Fruit fly (Drosophila melanogaster) whole organism, embryonic: ENCODE measurements around the gene mnd.

Source experiments
- B-H2 ChIP-seq: fragments of 200-800 bp; sonication (Bioruptor generic); optimal IDR thresholded peaks from 2 replicates; lab custom pipeline; 2018; ENCODE audit warnings: missing biosample characterization, mild to moderate bottlenecking, missing genetic modification characterization
- BEAF-32 ChIP-seq: fragments of 200-800 bp; sonication (Bioruptor generic); optimal IDR thresholded peaks from 3 replicates; lab custom pipeline; 2017; ENCODE audit warnings: missing biosample characterization, missing genetic modification characterization, mild to moderate bottlenecking, moderate library complexity, missing genetic modification reagents
- CG10366 ChIP-seq: fragments of 200-800 bp; sonication (Bioruptor generic); IDR thresholded peaks from 2 replicates; pipeline ENCODE4 v1.3.6; 2022; ENCODE audit warnings: missing biosample characterization, missing genetic modification characterization
- CG10543 ChIP-seq: fragments of 200-800 bp; sonication (Bioruptor generic); optimal IDR thresholded peaks from 3 replicates; lab custom pipeline; 2017; ENCODE audit warnings: missing biosample characterization, mild to moderate bottlenecking, missing genetic modification characterization, moderate library complexity
- CG11695 ChIP-seq: fragments of 200-800 bp; sonication (Bioruptor generic); IDR thresholded peaks from 3 replicates; pipeline ENCODE4 v1.3.6; 2022; ENCODE audit warnings: missing biosample characterization, missing genetic modification characterization
- CG13775 ChIP-seq: fragments of 200-800 bp; sonication (Bioruptor generic); optimal IDR thresholded peaks from 3 replicates; lab custom pipeline; 2017; ENCODE audit warnings: missing biosample characterization, mild to moderate bottlenecking, missing genetic modification characterization
- CG14710 ChIP-seq: fragments of 200-800 bp; sonication (Bioruptor generic); optimal IDR thresholded peaks from 3 replicates; lab custom pipeline; 2019; ENCODE audit warnings: missing biosample characterization, mild to moderate bottlenecking, missing genetic modification characterization, moderate library complexity
- CG14965 ChIP-seq: fragments of 200-800 bp; sonication (Bioruptor generic); optimal IDR thresholded peaks from 2 replicates; lab custom pipeline; 2016; ENCODE audit warnings: missing biosample characterization, missing genetic modification characterization, borderline replicate concordance
- CG15073 ChIP-seq: fragments of 200-800 bp; sonication (Bioruptor generic); optimal IDR thresholded peaks from 2 replicates; lab custom pipeline; 2016; ENCODE audit warnings: missing biosample characterization, missing genetic modification characterization
- CG1529 ChIP-seq: fragments of 200-800 bp; sonication (Bioruptor generic); optimal IDR thresholded peaks from 3 replicates; lab custom pipeline; 2018; ENCODE audit warnings: missing biosample characterization, missing genetic modification characterization
- CG16813 ChIP-seq: fragments of 200-800 bp; sonication (Bioruptor generic); IDR thresholded peaks from 3 replicates; pipeline ENCODE4 v1.3.6; 2022; ENCODE audit warnings: missing biosample characterization, missing genetic modification characterization; ENCODE audit not compliant: partially characterized antibody
- CG17612 ChIP-seq: fragments of 200-800 bp; sonication (Bioruptor generic); IDR thresholded peaks from 2 replicates; pipeline ENCODE4 v1.3.6; 2022; ENCODE audit warnings: missing biosample characterization, missing genetic modification characterization
- CG18619 ChIP-seq: fragments of 200-800 bp; sonication (Bioruptor generic); optimal IDR thresholded peaks from 3 replicates; lab custom pipeline; 2017; ENCODE audit warnings: missing biosample characterization, mild to moderate bottlenecking, missing genetic modification characterization
- CG2202 ChIP-seq: fragments of 200-800 bp; sonication (Bioruptor generic); optimal IDR thresholded peaks from 2 replicates; lab custom pipeline; 2018; ENCODE audit warnings: missing biosample characterization, mild to moderate bottlenecking, missing genetic modification characterization
- CG2875 ChIP-seq: fragments of 200-800 bp; sonication (Bioruptor generic); optimal IDR thresholded peaks from 2 replicates; lab custom pipeline; 2017; ENCODE audit warnings: missing biosample characterization, mild to moderate bottlenecking, missing genetic modification characterization, missing genetic modification reagents
- CG30403 ChIP-seq: fragments of 200-800 bp; sonication (Bioruptor generic); optimal IDR thresholded peaks from 3 replicates; lab custom pipeline; 2016; ENCODE audit warnings: missing biosample characterization, missing genetic modification characterization
- CG31224 ChIP-seq: fragments of 200-800 bp; sonication (Bioruptor generic); IDR thresholded peaks from 2 replicates; pipeline ENCODE4 v1.3.6; 2022; ENCODE audit warnings: missing biosample characterization, missing genetic modification characterization
- CG32532 ChIP-seq: fragments of 200-800 bp; sonication (Bioruptor generic); IDR thresholded peaks from 2 replicates; pipeline ENCODE4 v1.3.6; 2022; ENCODE audit warnings: missing biosample characterization, missing genetic modification characterization
- CG33213 ChIP-seq: fragments of 200-800 bp; sonication (Bioruptor generic); optimal IDR thresholded peaks from 3 replicates; lab custom pipeline; 2016; ENCODE audit warnings: missing biosample characterization, missing genetic modification characterization
- CG33557 ChIP-seq: fragments of 200-800 bp; sonication (Bioruptor generic); optimal IDR thresholded peaks from 2 replicates; lab custom pipeline; 2019; ENCODE audit warnings: missing biosample characterization, mild to moderate bottlenecking, missing genetic modification characterization, moderate library complexity
- CG34224 ChIP-seq: fragments of 200-800 bp; sonication (Bioruptor generic); IDR thresholded peaks from 3 replicates; pipeline ENCODE4 v1.3.6; 2022; ENCODE audit warnings: missing biosample characterization, missing genetic modification characterization; ENCODE audit not compliant: partially characterized antibody
- CG3847 ChIP-seq: fragments of 200-800 bp; sonication (Bioruptor generic); IDR thresholded peaks from 2 replicates; pipeline ENCODE4 v1.3.6; 2022; ENCODE audit warnings: missing biosample characterization, missing genetic modification characterization
- CG4282 ChIP-seq: fragments of 200-800 bp; sonication (Bioruptor generic); optimal IDR thresholded peaks from 2 replicates; lab custom pipeline; 2016; ENCODE audit warnings: missing biosample characterization, missing genetic modification characterization
- CG5180 ChIP-seq: fragments of 200-800 bp; sonication (Bioruptor generic); optimal IDR thresholded peaks from 3 replicates; lab custom pipeline; 2017; ENCODE audit warnings: missing biosample characterization, missing genetic modification characterization, mild to moderate bottlenecking, moderate library complexity, missing genetic modification reagents
- CG6683 ChIP-seq: fragments of 200-800 bp; sonication (Bioruptor generic); optimal IDR thresholded peaks from 2 replicates; lab custom pipeline; 2017; ENCODE audit warnings: missing biosample characterization, mild to moderate bottlenecking, missing genetic modification characterization, missing genetic modification reagents
- CG7357 ChIP-seq: fragments of 200-800 bp; sonication (Bioruptor generic); IDR thresholded peaks from 3 replicates; pipeline ENCODE4 v1.3.6; 2022; ENCODE audit warnings: missing biosample characterization, missing genetic modification characterization
- CG8290 ChIP-seq, 3 experiments: fragments of 200-800 bp; sonication (Bioruptor generic); optimal IDR thresholded peaks; 2 replicates each; lab custom pipeline; 2016 to 2019; ENCODE audit warnings: missing biosample characterization in 3 of 3, missing genetic modification characterization in 3 of 3, mild to moderate bottlenecking in 2 of 3, moderate library complexity in 1 of 3
- CG9609 ChIP-seq: fragments of 200-800 bp; sonication (Bioruptor generic); optimal IDR thresholded peaks from 3 replicates; lab custom pipeline; 2016; ENCODE audit warnings: missing biosample characterization, missing genetic modification characterization
- CTCF ChIP-seq: fragments of 200-800 bp; sonication (Bioruptor generic); optimal IDR thresholded peaks from 2 replicates; lab custom pipeline; 2017; ENCODE audit warnings: missing biosample characterization, mild to moderate bottlenecking, missing genetic modification characterization, moderate library complexity
- E2f1 ChIP-seq: fragments of 200-800 bp; sonication (Bioruptor generic); IDR thresholded peaks from 2 replicates; pipeline ENCODE4 v1.3.6; 2022; ENCODE audit warnings: missing biosample characterization, missing genetic modification characterization
- H2.0 ChIP-seq: fragments of 200-800 bp; sonication (Bioruptor generic); IDR thresholded peaks from 2 replicates; pipeline ENCODE4 v1.3.6; 2022; ENCODE audit warnings: missing biosample characterization, missing genetic modification characterization
- Hr39 ChIP-seq: fragments of >200 bp; optimal IDR thresholded peaks from 2 replicates; lab custom pipeline; 2017
- Sry-β ChIP-seq: fragments of 200-800 bp; sonication (Bioruptor generic); optimal IDR thresholded peaks from 2 replicates; lab custom pipeline; 2018; ENCODE audit warnings: missing biosample characterization, mild to moderate bottlenecking, missing genetic modification characterization, moderate library complexity
- Sry-δ ChIP-seq: fragments of 200-800 bp; sonication (Bioruptor generic); optimal IDR thresholded peaks from 2 replicates; lab custom pipeline; 2016; ENCODE audit warnings: missing biosample characterization, missing genetic modification characterization
- al ChIP-seq: fragments of 200-800 bp; sonication (Bioruptor generic); IDR thresholded peaks from 2 replicates; pipeline ENCODE4 v1.3.6; 2022; ENCODE audit warnings: missing biosample characterization, missing genetic modification characterization
- cad ChIP-seq: fragments of >200 bp; optimal IDR thresholded peaks from 2 replicates; lab custom pipeline; 2017; ENCODE audit warnings: missing biosample characterization, missing genetic modification characterization
- cas ChIP-seq: fragments of 200-800 bp; sonication (Bioruptor generic); IDR thresholded peaks from 2 replicates; pipeline ENCODE4 v1.3.6; 2022; ENCODE audit warnings: missing biosample characterization, missing genetic modification characterization
- chn ChIP-seq: fragments of 200-800 bp; sonication (Bioruptor generic); optimal IDR thresholded peaks from 2 replicates; lab custom pipeline; 2016; ENCODE audit warnings: missing biosample characterization, missing genetic modification characterization
- gce ChIP-seq: fragments of 200-800 bp; sonication (Bioruptor generic); IDR thresholded peaks from 3 replicates; pipeline ENCODE4 v1.3.6; 2022; ENCODE audit warnings: missing biosample characterization, missing genetic modification characterization
- gcm ChIP-seq: fragments of 200-800 bp; sonication (Bioruptor generic); optimal IDR thresholded peaks from 2 replicates; lab custom pipeline; 2019; ENCODE audit warnings: missing biosample characterization, mild to moderate bottlenecking, missing genetic modification characterization, moderate library complexity
- ham ChIP-seq: fragments of 200-800 bp; sonication (Bioruptor generic); IDR thresholded peaks from 2 replicates; pipeline ENCODE4 v1.3.6; 2022; ENCODE audit warnings: missing biosample characterization, missing genetic modification characterization
- hkb ChIP-seq, 2 experiments: fragments of 200-800 bp in 1 of 2; fragments of >200 bp in 1 of 2; sonication (Bioruptor generic) in 1 of 2; IDR thresholded peaks in 1 of 2; optimal IDR thresholded peaks in 1 of 2; 2 replicates each; pipeline versions ENCODE4 v1.3.6 to Lab custom; 2017 to 2022; ENCODE audit warnings: missing biosample characterization in 1 of 2, missing genetic modification characterization in 1 of 2
- ken ChIP-seq: fragments of 200-800 bp; sonication (Bioruptor generic); IDR thresholded peaks from 3 replicates; pipeline ENCODE4 v1.3.6; 2022; ENCODE audit warnings: missing biosample characterization, missing genetic modification characterization
- kni ChIP-seq: fragments of 200-800 bp; sonication (Bioruptor generic); optimal IDR thresholded peaks from 3 replicates; lab custom pipeline; 2017; ENCODE audit warnings: mild to moderate bottlenecking, missing biosample characterization, missing genetic modification reagents, missing genetic modification characterization
- pnt ChIP-seq: fragments of 200-800 bp; sonication (Bioruptor generic); optimal IDR thresholded peaks from 3 replicates; lab custom pipeline; 2016; ENCODE audit warnings: missing biosample characterization, missing genetic modification characterization
- psq ChIP-seq: fragments of 200-800 bp; sonication (Bioruptor generic); optimal IDR thresholded peaks from 2 replicates; lab custom pipeline; 2017; ENCODE audit warnings: missing biosample characterization, missing genetic modification characterization
- ranshi ChIP-seq: fragments of 200-800 bp; sonication (Bioruptor generic); IDR thresholded peaks from 2 replicates; pipeline ENCODE4 v1.3.6; 2022; ENCODE audit warnings: missing biosample characterization, missing genetic modification characterization
- sisA ChIP-seq: fragments of 200-800 bp; sonication (Bioruptor generic); IDR thresholded peaks from 2 replicates; pipeline ENCODE4 v1.3.6; 2022; ENCODE audit warnings: missing biosample characterization, missing genetic modification characterization
- sug ChIP-seq: fragments of 200-800 bp; optimal IDR thresholded peaks from 2 replicates; lab custom pipeline; 2019; ENCODE audit warnings: missing biosample characterization, mild to moderate bottlenecking, missing genetic modification characterization, moderate library complexity
- tgo ChIP-seq: fragments of 200-800 bp; sonication (Bioruptor generic); IDR thresholded peaks from 3 replicates; pipeline ENCODE4 v1.3.6; 2022; ENCODE audit warnings: missing biosample characterization, missing genetic modification characterization
- tio ChIP-seq: fragments of 200-800 bp; sonication (Bioruptor generic); optimal IDR thresholded peaks from 2 replicates; lab custom pipeline; 2017; ENCODE audit warnings: missing biosample characterization, missing genetic modification characterization, inconsistent platforms
- toy ChIP-seq: fragments of 200-800 bp; sonication (Bioruptor generic); IDR thresholded peaks from 2 replicates; pipeline ENCODE4 v1.3.6; 2022; ENCODE audit warnings: missing biosample characterization, missing genetic modification characterization
- tx ChIP-seq: fragments of 200-800 bp; sonication (Bioruptor generic); optimal IDR thresholded peaks from 2 replicates; lab custom pipeline; 2016; ENCODE audit warnings: missing biosample characterization, missing genetic modification characterization

The mnd gene

dm6 chr3L:14942769-14943168 is 42.1 kb upstream of the mnd start (continued):
- TF ChIP-seq CG4282 (no peak), CG8290 (GFP tag; optimal IDR thresholded peaks at IDR 0.05; lab: Kevin White, UChicago) (peak; percentile 12), CG8290 (tag; optimal IDR thresholded peaks at IDR 0.05; lab: Kevin White, UChicago) (no peak), sug (tag; lab: Kevin White, UChicago) (no peak), ham (GFP tag; lab: Robert Waterston, UW) (no peak), toy (no peak), BEAF-32 (GFP tag; lab: Kevin White, UChicago) (peak; percentile 70), CTCF (peak; percentile 97), CG34224 (peak; percentile 55), CG15073 (GFP tag; lab: Kevin White, UChicago) (no peak), pnt (GFP tag; lab: Kevin White, UChicago) (no peak), tio (GFP tag; lab: Kevin White, UChicago) (no peak), CG14710 (tag; lab: Kevin White, UChicago) (peak; percentile 58), CG32532 (GFP tag; lab: Robert Waterston, UW) (no peak), Sry-δ (GFP tag; lab: Kevin White, UChicago) (peak; percentile 81), CG3847 (GFP tag; lab: Robert Waterston, UW) (no peak), tx (no peak), cas (GFP tag; lab: Robert Waterston, UW) (no peak), E2f1 (GFP tag; lab: Robert Waterston, UW) (no peak), CG2202 (tag; lab: Kevin White, UChicago) (no peak), H2.0 (GFP tag; lab: Robert Waterston, UW) (no peak), CG30403 (GFP tag; lab: Kevin White, UChicago) (no peak), CG33557 (GFP tag; lab: Kevin White, UChicago) (no peak), B-H2 (no peak), CG5180 (GFP tag; lab: Kevin White, UChicago) (no peak), chn (no peak), CG7357 (GFP tag; lab: Robert Waterston, UW) (no peak), CG31224 (GFP tag; lab: Robert Waterston, UW) (no peak), Hr39 (lab: Kevin White, UChicago) (no peak), kni (GFP tag; lab: Kevin White, UChicago) (no peak), CG10543 (no peak), gce (GFP tag; lab: Robert Waterston, UW) (no peak), gcm (GFP tag; lab: Kevin White, UChicago) (no peak), CG33213 (GFP tag; lab: Kevin White, UChicago) (no peak), CG18619 (GFP tag; lab: Kevin White, UChicago) (no peak), psq (no peak), cad (no peak), sisA (GFP tag; lab: Robert Waterston, UW) (no peak), al (no peak), CG10366 (GFP tag; lab: Robert Waterston, UW) (no peak), CG6683 (GFP tag; lab: Kevin White, UChicago) (no peak), CG11695 (no peak), CG1529 (GFP tag; lab: Kevin White, UChicago) (no peak), CG16813 (GFP tag; lab: Robert Waterston, UW) (no peak; the same call in 2 of the 3 replicates), ken (no peak), CG17612 (GFP tag; lab: Robert Waterston, UW) (no peak), CG9609 (GFP tag; lab: Kevin White, UChicago) (no peak), Sry-β (no peak), tgo (GFP tag; lab: Robert Waterston, UW) (no peak), CG14965 (GFP tag; lab: Kevin White, UChicago) (no peak), CG13775 (GFP tag; lab: Kevin White, UChicago) (no peak), CG2875 (GFP tag; lab: Kevin White, UChicago) (no peak), ranshi (GFP tag; lab: Robert Waterston, UW) (no peak), hkb (optimal IDR thresholded peaks at IDR 0.05; lab: Kevin White, UChicago) (no peak), hkb (GFP tag; IDR thresholded peaks at IDR 0.05; lab: Robert Waterston, UW) (no peak)
